Fruit fly (Drosophila melanogaster) ovary, adult (tissue): ENCODE data around the gene CG6431.

Experiments used
- CG17801 ChIP-seq: fragments of 200-800 bp; optimal IDR thresholded peaks from 2 replicates; lab custom pipeline; 2019; ENCODE audit warnings: missing biosample characterization, mild to moderate bottlenecking, missing genetic modification characterization, moderate library complexity; ENCODE audit not compliant: partially characterized antibody

The CG6431 gene

DNA sequence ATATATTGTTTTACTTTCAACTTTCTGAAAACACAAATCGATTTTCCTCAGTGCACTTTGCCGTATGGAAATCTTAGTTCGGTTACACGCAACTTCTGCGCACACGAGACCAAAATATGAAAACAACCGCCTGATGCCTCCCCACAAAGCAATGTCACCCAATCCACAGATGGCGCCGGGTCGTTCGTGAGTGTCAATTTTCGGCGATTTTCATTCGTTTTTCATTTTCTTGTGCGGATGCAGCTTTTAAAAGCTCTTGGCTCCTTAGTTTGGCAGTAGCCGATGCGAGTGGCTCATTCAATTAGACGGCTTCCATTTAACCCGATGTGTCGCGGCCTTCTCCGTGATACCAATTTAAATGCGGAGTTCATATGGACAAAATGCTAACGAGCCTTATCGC lies at the start of gene CG6431:
TSS of gene CG6431 (plus strand) at position 301 of the 400 bp plus-strand sequence.
- no peak for TF ChIP-seq CG17801 (GFP tag; lab: Kevin White, UChicago)

DNA sequence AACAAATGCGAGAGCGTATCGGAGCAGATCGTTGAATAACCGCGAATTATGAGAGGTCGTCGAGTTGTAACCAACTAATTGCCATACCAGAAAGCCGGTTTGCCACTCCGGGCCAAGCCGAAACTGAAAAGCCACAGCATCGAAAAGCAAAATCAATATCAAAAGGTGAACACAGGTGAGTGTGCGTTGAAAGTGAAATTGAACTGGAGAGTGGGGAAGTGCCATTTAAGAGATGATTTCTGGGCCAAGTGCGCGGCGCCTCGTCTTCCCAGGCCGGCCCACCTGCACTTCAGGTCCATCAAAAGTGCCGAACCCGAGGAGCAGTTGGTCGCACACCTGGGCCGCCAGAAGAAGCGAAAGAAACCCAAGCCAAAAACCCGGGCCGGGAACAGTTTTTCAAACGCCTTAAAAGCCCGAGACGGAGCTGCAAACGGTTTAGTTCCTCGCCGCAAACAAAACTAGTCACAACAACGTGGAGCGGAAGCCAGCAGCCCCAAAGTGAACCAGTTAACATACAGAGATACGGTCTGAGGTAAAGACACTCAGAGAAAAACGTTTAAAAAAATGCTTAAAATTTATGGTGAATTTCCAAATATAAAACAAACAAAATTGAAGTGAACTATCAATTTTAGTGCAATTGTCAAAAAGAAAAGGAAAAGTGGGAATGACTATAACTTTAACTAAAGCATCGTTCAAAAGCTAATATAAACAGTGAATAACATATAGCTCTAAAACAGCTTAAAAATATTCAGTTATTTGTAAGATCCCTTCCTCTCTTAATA lies 46.9 kb upstream of the CG6431 start, which contains the start of gene CG17104:
TSS of gene CG17104 (plus strand) at position 266 of the 782 bp plus-strand sequence.
- no peak for TF ChIP-seq CG17801 (GFP tag; lab: Kevin White, UChicago)

DNA sequence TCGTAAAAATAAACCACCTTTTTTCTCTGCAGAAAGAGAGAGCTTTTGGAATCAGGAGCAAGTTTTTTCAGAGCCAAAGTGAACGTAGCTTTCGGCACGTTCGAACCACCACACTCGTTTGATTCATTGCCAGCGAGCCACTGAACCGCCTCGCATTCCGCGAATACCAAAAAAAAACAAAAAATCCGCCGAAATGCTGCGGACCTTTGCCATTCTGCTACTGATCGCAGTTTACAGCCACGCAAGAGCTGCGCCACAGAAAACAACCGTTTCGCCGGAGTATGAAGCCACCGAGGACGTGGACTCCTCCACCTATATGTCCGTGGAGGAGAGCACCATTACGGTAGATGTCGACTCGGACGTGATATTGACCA lies 46.3 kb upstream of the CG6431 start:
- no peak for TF ChIP-seq CG17801 (GFP tag; lab: Kevin White, UChicago)

DNA sequence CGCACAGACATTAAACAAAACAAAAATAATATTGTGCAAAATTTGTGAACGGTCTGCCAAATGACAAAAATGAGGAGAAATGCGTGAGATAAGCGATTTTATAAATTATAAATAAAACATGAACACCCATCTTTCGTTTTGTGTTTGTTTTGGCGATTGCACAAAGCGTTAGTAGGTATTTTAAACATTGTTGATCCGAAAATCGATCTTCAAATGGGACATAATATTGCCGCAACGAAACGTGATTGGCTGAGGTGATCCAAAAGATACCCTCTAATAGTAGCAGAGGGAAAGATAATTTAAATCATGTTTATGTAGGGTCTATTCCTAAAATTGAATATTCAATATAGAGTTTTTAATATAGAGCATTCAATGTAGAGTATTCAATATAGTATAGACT lies 44.4 kb upstream of the CG6431 start:
- TF ChIP-seq CG17801 (GFP tag; lab: Kevin White, UChicago), result no peak

DNA sequence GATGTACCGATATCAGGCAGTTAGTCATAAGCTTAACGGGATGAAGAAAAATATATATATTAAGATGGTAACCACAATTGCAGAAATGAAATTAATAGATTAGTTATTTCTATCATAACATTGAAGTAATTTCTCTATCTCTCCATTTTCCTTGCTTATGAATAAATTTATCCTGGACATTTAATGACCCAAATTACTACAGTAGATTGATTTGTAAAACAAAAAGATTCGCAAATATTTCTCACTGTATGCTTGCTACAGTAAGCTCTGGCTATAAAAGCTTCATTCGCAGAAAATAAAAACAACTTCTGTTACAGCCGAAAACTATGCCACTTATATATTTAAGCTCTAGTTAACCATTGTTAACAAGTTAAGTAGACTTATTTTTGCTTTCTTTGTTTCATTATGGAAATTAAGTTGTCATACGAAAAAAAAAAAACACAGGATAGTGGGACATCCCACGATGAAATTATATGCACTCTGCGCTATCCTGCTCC lies 43.4 kb upstream of the CG6431 start, which contains the start of gene CG17105:
TSS of gene CG17105 (plus strand) at position 447 of the 497 bp plus-strand sequence.
- no peak for TF ChIP-seq CG17801 (GFP tag; lab: Kevin White, UChicago)

DNA sequence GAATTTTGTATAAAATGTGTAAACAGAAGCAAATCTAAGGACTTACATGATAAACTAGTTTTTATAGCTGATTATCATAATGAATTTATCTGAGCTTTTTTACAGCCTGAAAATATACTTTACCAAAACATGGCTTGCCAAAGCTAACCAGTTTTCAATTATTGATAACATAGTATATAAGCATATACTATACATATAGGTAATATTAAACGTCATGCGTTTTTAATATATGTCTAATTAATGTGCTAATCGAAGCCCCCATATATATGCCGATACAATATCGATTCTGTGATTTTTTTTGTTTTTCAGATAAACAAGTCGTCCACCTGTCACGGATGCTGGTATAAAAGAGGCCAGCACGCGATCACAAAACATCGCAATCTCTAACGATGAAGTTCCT lies 42.4 kb upstream of the CG6431 start, which contains the start of gene CG17107:
TSS of gene CG17107 (plus strand) at position 301 of the 400 bp plus-strand sequence.
- no peak for TF ChIP-seq CG17801 (GFP tag; lab: Kevin White, UChicago)

DNA sequence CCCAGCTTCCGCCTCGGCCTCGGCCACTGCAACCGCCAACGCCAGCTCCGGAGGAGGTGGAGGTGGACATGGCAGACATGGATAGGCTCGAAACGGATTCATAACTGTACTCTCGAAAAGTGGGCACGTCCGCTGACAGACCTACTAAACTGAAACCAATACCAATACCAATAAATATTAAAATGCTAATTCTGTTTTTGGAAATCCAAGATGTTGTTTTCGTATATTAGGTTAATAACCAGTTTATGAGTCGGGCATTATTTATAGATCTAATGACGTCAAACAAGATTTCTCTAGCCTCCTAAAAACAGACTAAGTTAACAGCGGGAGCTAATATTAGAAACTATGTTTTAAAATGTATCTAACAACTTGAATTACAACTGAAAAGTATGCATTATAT lies 41.8 kb upstream of the CG6431 start:
- TF ChIP-seq CG17801 (GFP tag; lab: Kevin White, UChicago), result no peak

DNA sequence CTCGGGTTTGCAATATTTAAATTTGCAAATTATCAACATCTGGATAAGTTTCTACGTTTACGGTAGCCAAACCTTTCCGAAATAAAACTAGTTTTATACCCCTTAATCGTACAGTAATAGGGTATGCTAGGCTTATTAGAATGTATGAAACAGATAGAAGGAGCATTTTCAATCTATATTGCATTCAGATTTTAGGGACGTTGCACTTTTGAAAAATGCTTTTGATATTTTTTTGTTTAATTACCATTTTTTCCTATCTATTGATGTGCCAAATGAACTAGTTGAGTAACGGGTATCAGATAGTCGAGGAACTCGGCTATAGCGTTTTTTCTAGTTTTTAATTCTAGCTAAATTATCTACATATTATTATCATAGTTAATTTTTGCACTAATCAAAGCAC lies 41.1 kb upstream of the CG6431 start:
- TF ChIP-seq CG17801 (GFP tag; lab: Kevin White, UChicago), result no peak

DNA sequence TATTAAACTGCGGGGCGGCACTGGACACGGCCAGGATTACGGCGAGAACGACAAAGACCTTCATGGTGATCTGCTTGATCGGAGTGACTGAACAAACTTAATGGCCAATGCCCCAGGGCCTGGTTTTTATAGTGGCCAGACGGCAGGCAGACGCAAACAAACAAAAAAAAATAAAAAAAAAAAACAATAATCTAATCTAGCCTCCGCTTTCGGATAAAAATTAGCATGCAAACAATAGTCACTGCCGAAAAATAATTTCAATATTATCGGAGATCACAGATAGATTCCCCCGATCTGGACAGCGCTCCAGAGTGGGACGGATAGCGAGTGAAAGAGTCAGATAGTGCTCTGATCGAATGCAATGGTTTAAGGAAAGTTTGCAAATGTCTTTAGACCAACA lies 39.7 kb upstream of the CG6431 start, which contains the start of gene CG7299:
TSS of gene CG7299 (minus strand) at position 101 of the 400 bp plus-strand sequence.
- TF ChIP-seq CG17801 (GFP tag; lab: Kevin White, UChicago), result no peak

DNA sequence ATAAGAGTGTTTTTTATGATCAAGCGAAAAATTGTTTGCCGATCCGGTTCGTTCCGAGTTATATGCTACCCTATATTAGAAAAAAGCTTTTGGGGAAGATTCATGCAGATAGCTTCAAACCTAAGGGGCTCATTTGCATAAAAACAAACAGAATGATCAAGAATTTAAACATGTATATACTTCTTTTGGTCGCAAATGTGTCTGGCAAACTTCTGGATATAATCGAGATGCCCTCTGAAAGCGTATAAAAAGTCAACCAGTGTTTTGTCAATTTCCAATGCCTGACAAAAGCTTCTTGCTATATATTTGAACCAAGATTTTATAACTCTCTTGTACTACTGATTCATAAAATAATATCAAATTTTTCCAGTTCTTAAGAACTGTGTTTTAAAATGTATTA lies 38.3 kb upstream of the CG6431 start:
- no peak for TF ChIP-seq CG17801 (GFP tag; lab: Kevin White, UChicago)

DNA sequence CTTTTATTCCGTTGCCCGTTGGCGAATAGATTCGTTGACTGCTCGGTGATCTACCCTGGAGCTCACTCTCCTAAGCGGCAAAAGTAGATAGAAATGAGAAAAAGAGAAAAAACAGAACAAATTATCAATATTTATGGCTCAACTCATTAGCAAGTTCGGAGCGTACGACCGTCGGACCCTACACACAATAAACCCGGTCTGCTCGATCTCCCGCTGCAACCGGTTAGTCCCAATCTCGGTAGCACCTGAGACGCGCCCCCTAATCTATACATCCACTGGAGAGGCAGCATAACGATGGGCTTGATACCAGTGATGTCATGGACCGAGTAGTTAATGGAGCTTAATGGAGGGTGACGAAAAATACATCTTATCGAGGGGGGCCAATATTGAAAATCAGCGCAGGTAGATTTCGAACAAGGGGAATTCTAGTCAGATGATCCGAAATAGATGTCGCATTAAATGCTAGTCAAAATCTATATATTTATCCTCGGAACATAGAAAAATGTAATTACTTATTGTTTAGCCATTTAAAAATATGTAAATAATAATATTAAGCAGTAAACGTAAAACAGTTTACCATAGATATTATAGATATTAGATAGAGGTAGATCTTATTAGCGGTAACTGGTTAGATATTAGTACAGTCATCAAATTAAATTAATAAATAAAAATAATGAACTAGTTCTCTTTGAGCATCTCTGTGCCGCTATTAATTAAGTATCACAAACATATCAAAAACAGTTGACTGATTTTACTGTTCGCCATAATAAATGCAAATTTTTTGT lies 36.8 kb upstream of the CG6431 start, which contains the start of gene CG7296:
TSS of gene CG7296 (minus strand) at position 58 of the 785 bp plus-strand sequence.
- TF ChIP-seq CG17801 (GFP tag; lab: Kevin White, UChicago), result no peak

DNA sequence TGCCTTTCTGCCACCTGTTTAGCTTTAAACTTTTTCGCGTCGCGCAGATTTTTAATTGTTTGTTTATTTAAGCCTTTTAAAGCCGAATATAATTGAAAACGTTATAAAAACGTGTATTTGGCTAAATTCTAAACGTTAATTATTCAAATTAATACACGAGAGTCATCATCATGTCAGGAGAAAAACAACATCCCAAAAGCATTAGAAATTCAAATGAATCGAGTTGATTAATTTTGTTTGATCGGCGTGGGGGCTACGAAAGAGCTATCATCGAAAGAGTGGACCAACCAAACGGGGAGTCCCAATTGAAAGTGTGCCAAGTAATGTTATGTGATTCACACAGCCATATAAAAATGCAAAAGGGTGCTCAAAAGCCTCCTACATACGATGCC lies 36.2 kb upstream of the CG6431 start:
- TF ChIP-seq CG17801 (GFP tag; lab: Kevin White, UChicago), result no peak

DNA sequence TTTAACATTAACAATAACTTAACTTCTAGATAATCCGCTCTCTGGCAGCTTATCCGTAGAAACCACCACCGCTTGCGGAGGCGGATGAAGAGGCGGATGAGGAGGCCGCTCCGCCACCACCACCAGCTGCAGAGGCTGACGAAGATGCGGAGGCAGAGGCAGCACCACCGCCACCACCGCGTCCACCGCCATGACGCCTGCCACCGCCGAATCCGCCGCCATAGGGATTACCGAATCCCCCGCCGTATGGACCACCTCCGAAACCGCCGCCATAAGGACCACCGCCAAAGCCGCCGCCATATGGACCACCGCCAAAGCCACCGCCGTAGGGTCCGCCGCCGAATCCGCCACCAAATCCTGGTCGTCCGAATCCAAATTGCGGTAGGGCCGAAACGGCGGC lies 35.2 kb upstream of the CG6431 start:
- no peak for TF ChIP-seq CG17801 (GFP tag; lab: Kevin White, UChicago)

DNA sequence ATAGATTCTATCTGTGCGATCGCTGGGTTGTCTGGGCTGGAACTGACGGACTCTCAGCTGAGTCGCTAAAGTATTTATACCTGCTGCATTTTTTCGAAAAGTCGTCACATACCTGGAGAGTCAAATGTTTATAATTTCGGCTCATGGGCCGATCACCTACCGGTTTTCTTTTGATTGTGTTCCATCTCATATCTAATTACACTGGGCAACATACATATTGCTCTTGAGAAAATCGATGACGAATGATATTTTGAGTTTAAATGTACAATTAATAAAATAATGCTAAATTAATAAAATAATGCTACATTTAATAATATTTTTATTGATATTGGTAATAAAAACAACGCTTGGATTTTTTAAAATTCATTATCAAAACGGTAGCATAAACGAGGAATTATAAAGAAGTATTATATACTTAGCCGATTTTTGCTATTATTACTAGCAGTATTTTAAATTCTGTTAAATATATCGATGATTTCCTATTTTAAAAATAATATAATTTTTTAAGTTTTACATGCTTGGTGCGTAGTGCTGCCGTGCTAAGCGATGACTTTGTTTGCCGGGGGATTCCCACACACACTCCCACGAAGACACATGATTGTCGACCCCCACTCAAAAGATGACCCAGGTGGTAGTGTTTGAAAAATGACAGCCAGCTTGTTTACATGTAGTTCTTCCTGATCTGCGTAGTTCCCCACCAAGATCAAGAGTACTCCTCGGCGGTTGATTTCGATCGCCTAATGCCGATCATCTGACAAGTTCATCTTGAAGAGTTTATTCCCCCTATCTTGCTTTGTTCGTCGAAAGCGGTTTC lies 34.6 kb upstream of the CG6431 start, which contains the start of gene CG7294:
TSS of gene CG7294 (minus strand) at position 51 of the 814 bp plus-strand sequence.
- no peak for TF ChIP-seq CG17801 (GFP tag; lab: Kevin White, UChicago)
